Fruit fly (Drosophila melanogaster) whole organism, embryonic: ENCODE data around the gene CG31898.

ENCODE experiments used
- CG12236 ChIP-seq: fragments of 200-800 bp; sonication (Bioruptor generic); optimal IDR thresholded peaks from 2 replicates; lab custom pipeline; 2016; ENCODE audit warnings: missing biosample characterization, missing genetic modification characterization
- CG1603 ChIP-seq: fragments of 200-800 bp; sonication (Bioruptor generic); optimal IDR thresholded peaks from 2 replicates; lab custom pipeline; 2019; ENCODE audit warnings: missing biosample characterization, mild to moderate bottlenecking, missing genetic modification characterization, moderate library complexity
- CG1647 ChIP-seq: fragments of 200-800 bp; sonication (Bioruptor generic); optimal IDR thresholded peaks from 3 replicates; lab custom pipeline; 2016; ENCODE audit warnings: missing biosample characterization, missing genetic modification characterization
- CG1792 ChIP-seq: fragments of 200-800 bp; sonication (Bioruptor generic); optimal IDR thresholded peaks from 2 replicates; lab custom pipeline; 2016; ENCODE audit warnings: missing biosample characterization, missing genetic modification characterization
- CG18619 ChIP-seq: fragments of 200-800 bp; sonication (Bioruptor generic); optimal IDR thresholded peaks from 3 replicates; lab custom pipeline; 2017; ENCODE audit warnings: missing biosample characterization, mild to moderate bottlenecking, missing genetic modification characterization
- CG2116 ChIP-seq: fragments of 200-800 bp; sonication (Bioruptor generic); optimal IDR thresholded peaks from 3 replicates; lab custom pipeline; 2018; ENCODE audit warnings: missing biosample characterization, mild to moderate bottlenecking, missing genetic modification characterization
- CG2678 ChIP-seq: fragments of 200-800 bp; sonication (Bioruptor generic); optimal IDR thresholded peaks from 3 replicates; lab custom pipeline; 2019; ENCODE audit warnings: missing biosample characterization, mild to moderate bottlenecking, missing genetic modification characterization, moderate library complexity
- CG2712 ChIP-seq: fragments of 200-800 bp; optimal IDR thresholded peaks from 3 replicates; lab custom pipeline; 2019; ENCODE audit warnings: missing biosample characterization, mild to moderate bottlenecking, missing genetic modification characterization, moderate library complexity
- CG31365 ChIP-seq: fragments of 200-800 bp; sonication (Bioruptor generic); optimal IDR thresholded peaks from 2 replicates; lab custom pipeline; 2018; ENCODE audit warnings: missing biosample characterization, mild to moderate bottlenecking, missing genetic modification characterization
- CG42726 ChIP-seq: fragments of 200-800 bp; sonication (Bioruptor generic); IDR thresholded peaks from 2 replicates; pipeline ENCODE4 v1.3.6; 2022; ENCODE audit warnings: missing biosample characterization, missing genetic modification characterization; ENCODE audit not compliant: partially characterized antibody
- CG4617 ChIP-seq: fragments of 200-800 bp; sonication (Bioruptor generic); optimal IDR thresholded peaks from 3 replicates; lab custom pipeline; 2016; ENCODE audit warnings: missing biosample characterization, missing genetic modification characterization, borderline replicate concordance
- CG6813 ChIP-seq: fragments of 200-800 bp; sonication (Bioruptor generic); optimal IDR thresholded peaks from 2 replicates; lab custom pipeline; 2017; ENCODE audit warnings: missing biosample characterization, missing genetic modification characterization, mild to moderate bottlenecking, moderate library complexity, missing genetic modification reagents
- CG7963 ChIP-seq: fragments of 200-800 bp; sonication (Bioruptor generic); IDR thresholded peaks from 3 replicates; pipeline ENCODE4 v1.3.6; 2022; ENCODE audit warnings: missing biosample characterization, missing genetic modification characterization; ENCODE audit not compliant: partially characterized antibody
- CG8281 ChIP-seq: fragments of 200-800 bp; sonication (Bioruptor generic); optimal IDR thresholded peaks from 2 replicates; lab custom pipeline; 2018; ENCODE audit warnings: missing biosample characterization, mild to moderate bottlenecking, missing genetic modification characterization, moderate library complexity
- CG8290 ChIP-seq, 3 experiments: fragments of 200-800 bp; sonication (Bioruptor generic); optimal IDR thresholded peaks; 2 replicates each; lab custom pipeline; 2016 to 2019; ENCODE audit warnings: missing biosample characterization in 3 of 3, missing genetic modification characterization in 3 of 3, mild to moderate bottlenecking in 2 of 3, moderate library complexity in 1 of 3
- CG9797 ChIP-seq: fragments of 200-800 bp; sonication (Bioruptor generic); optimal IDR thresholded peaks from 3 replicates; lab custom pipeline; 2018; ENCODE audit warnings: missing biosample characterization, mild to moderate bottlenecking, missing genetic modification characterization
- Dll ChIP-seq: fragments of 200-800 bp; sonication (Bioruptor generic); IDR thresholded peaks from 4 replicates; pipeline ENCODE4 v1.3.6; 2022; ENCODE audit warnings: missing biosample characterization, missing genetic modification characterization; ENCODE audit not compliant: partially characterized antibody
- Doc3 ChIP-seq: fragments of 200-800 bp; sonication (Bioruptor generic); IDR thresholded peaks from 3 replicates; pipeline ENCODE4 v1.3.6; 2022; ENCODE audit warnings: missing biosample characterization, missing genetic modification characterization; ENCODE audit not compliant: partially characterized antibody
- Ets65A ChIP-seq: fragments of 200-800 bp; sonication (Bioruptor generic); peaks from one replicate; lab custom pipeline; 2016; ENCODE audit warnings: missing biosample characterization, missing genetic modification characterization
- HLH4C ChIP-seq: fragments of 200-800 bp; sonication (Bioruptor generic); IDR thresholded peaks from 3 replicates; pipeline ENCODE4 v1.3.6; 2022; ENCODE audit warnings: missing biosample characterization, missing genetic modification characterization; ENCODE audit not compliant: partially characterized antibody
- MBD-R2 ChIP-seq: fragments of 200-800 bp; sonication (Bioruptor generic); IDR thresholded peaks from 2 replicates; pipeline ENCODE4 v1.3.6; 2022; ENCODE audit warnings: missing biosample characterization, missing genetic modification characterization
- Med ChIP-seq: fragments of 200-800 bp; sonication (Bioruptor generic); peaks from one replicate; lab custom pipeline; 2016; ENCODE audit warnings: missing biosample characterization, missing genetic modification characterization, mild to moderate bottlenecking, inconsistent platforms, moderate library complexity
- Opbp ChIP-seq: fragments of 200-800 bp; sonication (Bioruptor generic); IDR thresholded peaks from 3 replicates; pipeline ENCODE4 v1.3.6; 2022; ENCODE audit warnings: missing biosample characterization, missing genetic modification characterization; ENCODE audit not compliant: partially characterized antibody
- Sox100B ChIP-seq: fragments of 200-800 bp; sonication (Bioruptor generic); optimal IDR thresholded peaks from 3 replicates; lab custom pipeline; 2018; ENCODE audit warnings: missing biosample characterization, mild to moderate bottlenecking, missing genetic modification characterization
- Taf1 ChIP-seq: fragments of 200-800 bp; sonication (Bioruptor generic); IDR thresholded peaks from 2 replicates; pipeline ENCODE4 v1.3.6; 2022; ENCODE audit warnings: missing biosample characterization, missing genetic modification characterization
- bbx ChIP-seq: fragments of 200-800 bp; sonication (Bioruptor generic); IDR thresholded peaks from 2 replicates; pipeline ENCODE4 v1.3.6; 2022; ENCODE audit warnings: missing biosample characterization, missing genetic modification characterization; ENCODE audit not compliant: partially characterized antibody
- chinmo ChIP-seq: fragments of 200-800 bp; sonication (Bioruptor generic); IDR thresholded peaks from 4 replicates; pipeline ENCODE4 v1.3.6; 2022; ENCODE audit warnings: missing biosample characterization, missing genetic modification characterization; ENCODE audit not compliant: partially characterized antibody
- dpn ChIP-seq, 2 experiments: fragments of 200-800 bp; sonication (Bioruptor generic); optimal IDR thresholded peaks; 3 replicates each; lab custom pipeline; 2016; ENCODE audit warnings: missing biosample characterization in 2 of 2, missing genetic modification characterization in 2 of 2
- exex ChIP-seq: fragments of 200-800 bp; sonication (Bioruptor generic); optimal IDR thresholded peaks from 4 replicates; lab custom pipeline; 2018; ENCODE audit warnings: missing biosample characterization, mild to moderate bottlenecking, missing genetic modification characterization, moderate library complexity
- fd64A ChIP-seq: fragments of 200-800 bp; sonication (Bioruptor generic); optimal IDR thresholded peaks from 3 replicates; lab custom pipeline; 2018; ENCODE audit warnings: missing biosample characterization, mild to moderate bottlenecking, missing genetic modification characterization
- grau ChIP-seq: fragments of 200-800 bp; optimal IDR thresholded peaks from 3 replicates; lab custom pipeline; 2019; ENCODE audit warnings: missing biosample characterization, mild to moderate bottlenecking, missing genetic modification characterization, moderate library complexity
- ham ChIP-seq: fragments of 200-800 bp; sonication (Bioruptor generic); IDR thresholded peaks from 2 replicates; pipeline ENCODE4 v1.3.6; 2022; ENCODE audit warnings: missing biosample characterization, missing genetic modification characterization
- hbn ChIP-seq: fragments of 200-800 bp; sonication (Bioruptor generic); IDR thresholded peaks from 2 replicates; pipeline ENCODE4 v1.3.6; 2022; ENCODE audit warnings: missing biosample characterization, missing genetic modification characterization; ENCODE audit not compliant: partially characterized antibody
- inv ChIP-seq: fragments of 200-800 bp; sonication (Bioruptor generic); IDR thresholded peaks from 2 replicates; pipeline ENCODE4 v1.3.6; 2022; ENCODE audit warnings: missing biosample characterization, missing genetic modification characterization; ENCODE audit not compliant: partially characterized antibody
- knrl ChIP-seq: fragments of 200-800 bp; sonication (Bioruptor generic); IDR thresholded peaks from 3 replicates; pipeline ENCODE4 v1.3.6; 2022; ENCODE audit warnings: missing biosample characterization, missing genetic modification characterization; ENCODE audit not compliant: partially characterized antibody
- pita ChIP-seq: fragments of 200-800 bp; sonication (Bioruptor generic); optimal IDR thresholded peaks from 2 replicates; lab custom pipeline; 2017; ENCODE audit warnings: missing biosample characterization, mild to moderate bottlenecking, missing genetic modification characterization
- pzg ChIP-seq: fragments of 200-800 bp; sonication (Bioruptor generic); optimal IDR thresholded peaks from 3 replicates; lab custom pipeline; 2018; ENCODE audit warnings: missing biosample characterization, mild to moderate bottlenecking, missing genetic modification characterization, moderate library complexity
- slou ChIP-seq: fragments of 200-800 bp; sonication (Bioruptor generic); optimal IDR thresholded peaks from 3 replicates; lab custom pipeline; 2016; ENCODE audit warnings: missing biosample characterization, missing genetic modification characterization
- sna ChIP-seq: fragments of 200-800 bp; sonication (Bioruptor generic); IDR thresholded peaks from 2 replicates; pipeline ENCODE4 v1.3.6; 2022; ENCODE audit warnings: missing biosample characterization, missing genetic modification characterization; ENCODE audit not compliant: partially characterized antibody
- sr ChIP-seq: fragments of 200-800 bp; sonication (Bioruptor generic); IDR thresholded peaks from 3 replicates; pipeline ENCODE4 v1.3.6; 2022; ENCODE audit warnings: missing biosample characterization, missing genetic modification characterization
- stwl ChIP-seq: fragments of 200-800 bp; sonication (Bioruptor generic); optimal IDR thresholded peaks from 3 replicates; lab custom pipeline; 2018; ENCODE audit warnings: missing biosample characterization, mild to moderate bottlenecking, missing genetic modification characterization, moderate library complexity
- tll ChIP-seq, 2 experiments: fragments of 200-800 bp in 1 of 2; fragments of >200 bp in 1 of 2; sonication (Bioruptor generic) in 1 of 2; optimal IDR thresholded peaks; 2 replicates each; lab custom pipeline; 2017 to 2019; ENCODE audit warnings: missing biosample characterization in 2 of 2, missing genetic modification characterization in 2 of 2, mild to moderate bottlenecking in 1 of 2, moderate library complexity in 1 of 2
- tna ChIP-seq: fragments of 200-800 bp; sonication (Bioruptor generic); IDR thresholded peaks from 2 replicates; pipeline ENCODE4 v1.3.6; 2022; ENCODE audit warnings: missing biosample characterization, missing genetic modification characterization; ENCODE audit not compliant: partially characterized antibody
- twi ChIP-seq: fragments of 200-800 bp; optimal IDR thresholded peaks from 2 replicates; lab custom pipeline; 2019; ENCODE audit warnings: missing biosample characterization, mild to moderate bottlenecking, missing genetic modification characterization, moderate library complexity
- vnd ChIP-seq: fragments of 200-800 bp; sonication (Bioruptor generic); IDR thresholded peaks from 3 replicates; pipeline ENCODE4 v1.3.6; 2022; ENCODE audit warnings: missing biosample characterization, missing genetic modification characterization; ENCODE audit not compliant: partially characterized antibody
- vvl ChIP-seq: fragments of 200-800 bp; sonication (Bioruptor generic); IDR thresholded peaks from 2 replicates; pipeline ENCODE4 v1.3.6; 2022; ENCODE audit warnings: missing biosample characterization, missing genetic modification characterization

The CG31898 gene

DNA sequence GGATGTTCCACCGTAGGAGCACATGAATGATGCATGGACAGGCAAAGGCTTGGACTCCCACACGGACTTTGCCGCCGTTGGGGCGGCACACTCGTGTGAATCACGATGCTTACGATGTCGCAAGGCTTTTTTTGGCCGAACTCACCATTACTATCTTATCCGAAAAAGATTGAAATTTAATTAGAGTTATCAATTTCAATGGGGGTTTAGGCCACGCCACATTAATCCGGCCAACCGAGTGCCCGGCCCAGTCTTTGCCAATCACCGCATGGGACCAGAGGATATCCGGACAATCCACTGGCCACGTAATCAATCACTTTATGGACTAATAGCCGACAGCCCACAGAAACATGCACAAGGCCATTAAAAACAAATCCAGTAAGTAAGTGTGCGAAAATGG is 28.0 kb upstream of the CG31898 start (continued):
- TF ChIP-seq twi (no peak), fd64A (GFP tag; lab: Kevin White, UChicago) (no peak), Ets65A (GFP tag; lab: Kevin White, UChicago) (peak; percentile 58), CG8281 (no peak), Med (GFP tag; lab: Kevin White, UChicago) (peak; percentile 64), pita (GFP tag; lab: Kevin White, UChicago) (no peak), CG2678 (tag; lab: Kevin White, UChicago) (no peak), CG9797 (GFP tag; lab: Kevin White, UChicago) (no peak)

DNA sequence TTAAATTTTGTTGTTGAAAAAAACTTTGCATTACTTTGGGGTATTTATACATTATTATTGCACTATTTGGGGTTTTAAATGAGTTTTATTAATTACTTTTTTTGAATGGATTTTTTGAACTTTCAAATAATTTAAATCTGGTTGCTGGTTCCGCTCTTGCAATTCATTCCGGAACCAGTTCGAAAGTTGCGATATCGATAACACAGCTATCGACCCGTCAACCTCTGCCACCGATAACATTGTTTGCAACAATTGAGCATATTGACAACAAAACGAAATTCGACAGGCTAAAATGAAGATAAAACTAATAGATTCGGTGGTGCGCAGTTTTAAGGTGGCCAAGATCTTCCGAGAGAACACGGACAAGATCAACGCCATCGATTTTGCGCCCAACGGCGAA is 26.0 kb upstream of the CG31898 start, which contains the start of gene Wdr82:
Wdr82 (plus strand) TSS at position 227 of the 400 bp plus-strand sequence.
- no peak for TF ChIP-seq CG12236 (GFP tag; lab: Kevin White, UChicago)
- peak; percentile 77 for TF ChIP-seq MBD-R2 (GFP tag; lab: Robert Waterston, UW)
- 0 out of 2 replicates have a peak, but pooled peaks have one; percentile 12 for TF ChIP-seq vvl (GFP tag; lab: Robert Waterston, UW)
- no peak for TF ChIP-seq slou (GFP tag; lab: Kevin White, UChicago)
- TF ChIP-seq Med (GFP tag; lab: Kevin White, UChicago): peak; percentile 2
- TF ChIP-seq sr (GFP tag; lab: Robert Waterston, UW): no peak
- TF ChIP-seq bbx (GFP tag; lab: Robert Waterston, UW): peak; percentile 87
- TF ChIP-seq CG1647 (GFP tag; lab: Kevin White, UChicago): no peak
- peak; percentile 65 for TF ChIP-seq pzg (GFP tag; lab: Kevin White, UChicago)
- peak; percentile 6 for TF ChIP-seq CG4617 (GFP tag; lab: Kevin White, UChicago)
- no peak for TF ChIP-seq tll (GFP tag; optimal IDR thresholded peaks at IDR 0.05; lab: Kevin White, UChicago)
- TF ChIP-seq CG1603 (tag; lab: Kevin White, UChicago): peak; percentile 44
- TF ChIP-seq Taf1 (GFP tag; lab: Robert Waterston, UW): no peak
- no peak for TF ChIP-seq CG1792
- TF ChIP-seq inv (GFP tag; lab: Robert Waterston, UW): peak; percentile 36; the same call in 1 of the 2 replicates
- TF ChIP-seq CG6813 (GFP tag; lab: Kevin White, UChicago): no peak
- TF ChIP-seq hbn: peak; percentile 61
- TF ChIP-seq exex (tag; lab: Kevin White, UChicago): peak; percentile 7
- TF ChIP-seq knrl (GFP tag; lab: Robert Waterston, UW): peak; percentile 55; the same call in 2 of the 3 replicates
- TF ChIP-seq dpn (GFP tag; optimal IDR thresholded peaks at IDR 0.05; lab: Kevin White, UChicago): no peak
- TF ChIP-seq CG8290 (GFP tag; optimal IDR thresholded peaks at IDR 0.05; lab: Kevin White, UChicago): no peak
- TF ChIP-seq CG8290 (tag; optimal IDR thresholded peaks at IDR 0.05; lab: Kevin White, UChicago): peak in 1 of 2 experiments; percentile 10
- peak; percentile 77 for TF ChIP-seq Dll
- peak; percentile 70; the same call in 1 of the 3 replicates for TF ChIP-seq CG7963
- TF ChIP-seq HLH4C (GFP tag; lab: Robert Waterston, UW): peak; percentile 84
- TF ChIP-seq stwl (tag; lab: Kevin White, UChicago): peak; percentile 86
- no peak for TF ChIP-seq ham (GFP tag; lab: Robert Waterston, UW)
- peak; percentile 71; the same call in 2 of the 3 replicates for TF ChIP-seq Opbp
- no peak for TF ChIP-seq CG18619 (GFP tag; lab: Kevin White, UChicago)
- TF ChIP-seq CG2116 (GFP tag; lab: Kevin White, UChicago): peak; percentile 61
- peak; percentile 83 for TF ChIP-seq chinmo
- TF ChIP-seq Sox100B: no peak
- TF ChIP-seq CG8281: peak; percentile 63
- no peak for TF ChIP-seq CG42726
- peak; percentile 37; the same call in 1 of the 3 replicates for TF ChIP-seq Doc3 (GFP tag; lab: Robert Waterston, UW)
- peak; percentile 83 for TF ChIP-seq tna (GFP tag; lab: Robert Waterston, UW)
- TF ChIP-seq grau (tag; lab: Kevin White, UChicago): peak; percentile 3
- TF ChIP-seq vnd (GFP tag; lab: Robert Waterston, UW): peak; percentile 65
- TF ChIP-seq sna (GFP tag; lab: Robert Waterston, UW): peak; percentile 73
- peak; percentile 18 for TF ChIP-seq CG2712 (tag; lab: Kevin White, UChicago)
- TF ChIP-seq CG31365 (tag; lab: Kevin White, UChicago): no peak
